Worm (Caenorhabditis elegans) whole organism, L2 larva: ENCODE data around the gene B0303.4.

Experiments
- ama-1 ChIP-seq: fragments of 150-350 bp; optimal IDR thresholded peaks from 2 replicates; lab custom pipeline; 2018; ENCODE audit warnings: inconsistent platforms
- lin-39 ChIP-seq: fragments of 150-350 bp; optimal IDR thresholded peaks from 2 replicates; lab custom pipeline; 2014; ENCODE audit warnings: missing biosample characterization, missing genetic modification reagents, missing genetic modification characterization
- lsy-2 ChIP-seq, 2 experiments: fragments of 150-350 bp in 1 of 2; sonication (generic microtip) in 1 of 2; optimal IDR thresholded peaks; 2 replicates each; lab custom pipeline; 2014 to 2017; ENCODE audit warnings: missing biosample characterization in 2 of 2, missing genetic modification characterization in 2 of 2
- mdl-1 ChIP-seq, 2 experiments: fragments of 150-350 bp in 1 of 2; sonication (generic microtip) in 1 of 2; optimal IDR thresholded peaks; 2 replicates each; lab custom pipeline; 2017; ENCODE audit warnings: missing biosample characterization in 2 of 2, missing genetic modification characterization in 2 of 2
- nhr-23 ChIP-seq: fragments of 150-350 bp; optimal IDR thresholded peaks from 2 replicates; lab custom pipeline; 2014; ENCODE audit warnings: missing biosample characterization, missing genetic modification reagents, missing genetic modification characterization
- nhr-237 ChIP-seq: fragments of 150-350 bp; optimal IDR thresholded peaks from 2 replicates; lab custom pipeline; 2014; ENCODE audit warnings: missing biosample characterization, missing genetic modification characterization
- unc-39 ChIP-seq: fragments of 150-350 bp; optimal IDR thresholded peaks from 2 replicates; lab custom pipeline; 2014; ENCODE audit warnings: missing biosample characterization, missing genetic modification characterization
- ztf-11 ChIP-seq: sonication (generic microtip); optimal IDR thresholded peaks from 2 replicates; lab custom pipeline; 2017; ENCODE audit warnings: missing biosample characterization, missing genetic modification characterization

DNA sequence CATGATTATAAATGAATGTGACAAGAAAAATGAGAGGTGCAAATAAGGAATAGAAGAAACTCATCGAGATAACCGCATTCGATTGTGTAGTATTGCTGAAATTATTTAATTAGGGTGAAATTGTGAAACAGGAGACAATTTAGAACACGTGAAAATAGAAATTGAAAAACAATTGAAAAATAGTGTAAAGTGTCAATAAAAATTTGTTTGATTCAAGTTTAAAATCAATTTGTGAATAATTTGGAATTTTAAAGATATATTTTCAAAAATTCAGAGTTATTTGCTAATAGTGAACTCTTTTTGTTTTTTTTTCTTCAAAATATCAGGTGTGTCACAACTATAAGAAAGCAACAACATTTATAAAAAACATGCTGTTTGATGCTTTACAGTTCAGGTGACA, 41.7 kb downstream of the B0303.4 start, which contains the start of gene ZK370.4:
- no peak for TF ChIP-seq nhr-237
- no peak for TF ChIP-seq ztf-11 (tag; lab: Kevin White, UChicago)
- TF ChIP-seq lin-39 (tag; lab: Kevin White, UChicago), result no peak
- TF ChIP-seq nhr-23 (tag; lab: Kevin White, UChicago), result no peak
- TF ChIP-seq unc-39 (tag; lab: Kevin White, UChicago), result no peak
- no peak for TF ChIP-seq mdl-1 (tag; optimal IDR thresholded peaks at IDR 0.05; lab: Kevin White, UChicago)
- no peak for TF ChIP-seq lsy-2 (tag; optimal IDR thresholded peaks at IDR 0.05; lab: Kevin White, UChicago)
- TF ChIP-seq ama-1 (lab: Kevin White, UChicago), result no peak
